Fruit fly (Drosophila melanogaster) Kc167 (cell line): ENCODE data around the gene wol.

ENCODE experiments used
- Myc ChIP-seq: fragments of >200 bp; optimal IDR thresholded peaks from 2 replicates; lab custom pipeline; 2017; ENCODE audit warnings: missing external identifiers
- Sin3A ChIP-seq: fragments of >200 bp; optimal IDR thresholded peaks from 2 replicates; lab custom pipeline; 2018; ENCODE audit warnings: missing external identifiers
- h ChIP-seq: fragments of >200 bp; optimal IDR thresholded peaks from 3 replicates; lab custom pipeline; 2018; ENCODE audit warnings: missing external identifiers
- insv ChIP-seq: fragments of >200 bp; optimal IDR thresholded peaks from 3 replicates; lab custom pipeline; 2018; ENCODE audit warnings: missing external identifiers
- psq ChIP-seq: fragments of >200 bp; optimal IDR thresholded peaks from 2 replicates; lab custom pipeline; 2017; ENCODE audit warnings: missing external identifiers
- ttk ChIP-seq: sonication (Bioruptor generic); optimal IDR thresholded peaks from 2 replicates; lab custom pipeline; 2017; ENCODE audit warnings: missing external identifiers

wol gene

DNA sequence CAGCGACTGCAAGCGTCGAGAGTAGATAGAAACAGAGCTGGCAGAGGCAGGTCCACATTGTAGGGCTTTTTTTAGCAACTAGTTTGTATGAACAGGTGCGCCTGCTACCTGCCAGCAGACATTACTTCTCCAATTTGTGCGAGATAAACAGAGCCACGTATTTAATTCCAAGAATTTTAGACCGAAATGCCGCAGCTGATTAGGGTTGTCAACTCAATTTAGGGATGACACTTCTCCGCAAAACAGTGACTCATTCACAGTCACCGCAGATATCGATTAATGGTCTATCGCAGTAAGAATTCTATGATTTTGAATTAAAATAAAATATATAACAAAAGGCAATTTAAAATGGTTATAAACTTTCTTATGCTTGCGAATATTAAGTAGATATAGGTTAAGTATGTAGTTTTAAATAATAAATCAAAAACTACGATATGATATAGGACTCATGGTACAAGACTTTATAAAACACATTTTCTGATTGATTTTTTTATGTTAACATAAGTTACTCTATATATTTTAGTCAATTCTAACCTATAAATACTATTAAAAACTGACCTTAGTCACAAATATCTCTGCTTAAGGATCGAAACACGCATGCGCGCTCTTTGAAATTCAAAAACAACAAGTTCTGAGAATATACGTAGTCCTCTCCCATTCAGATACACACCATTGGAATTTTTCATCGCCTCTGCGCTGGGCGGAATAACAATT is at the start of gene wol, which contains the start of gene Scgalpha:
TSS of gene wol (minus strand) at position 220 of the 714 bp plus-strand sequence.
TSS of gene Scgalpha (plus strand) at position 664 of the 714 bp plus-strand sequence.
- TF ChIP-seq psq (lab: Kevin White, UChicago) (no peak), h (no peak), Myc (lab: Kevin White, UChicago) (no peak), Sin3A (no peak), insv (no peak), ttk (no peak)

DNA sequence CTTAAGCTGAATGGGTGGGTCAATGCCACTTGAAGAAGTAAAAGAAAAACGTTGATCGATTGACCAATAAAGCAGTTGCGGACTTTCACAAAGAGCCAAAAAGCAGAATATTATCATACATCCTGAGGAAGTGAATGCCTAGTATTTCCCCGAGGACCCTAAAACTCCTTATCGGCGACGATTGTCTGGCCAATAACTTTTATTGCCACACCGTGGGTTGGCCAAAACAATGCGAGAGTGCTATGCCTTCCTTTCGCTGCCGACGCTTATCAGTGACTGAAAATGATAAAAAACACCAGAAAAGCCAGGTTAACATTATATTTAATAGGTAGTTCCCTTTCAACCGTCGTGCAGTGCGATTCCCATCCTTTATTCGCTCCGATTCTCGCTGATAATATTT is 49.1 kb upstream of the wol start, which contains the start of gene Mur29B:
TSS of gene Mur29B (plus strand) at position 324 of the 400 bp plus-strand sequence.
- TF ChIP-seq insv (no peak), h (no peak), Sin3A (no peak)

DNA sequence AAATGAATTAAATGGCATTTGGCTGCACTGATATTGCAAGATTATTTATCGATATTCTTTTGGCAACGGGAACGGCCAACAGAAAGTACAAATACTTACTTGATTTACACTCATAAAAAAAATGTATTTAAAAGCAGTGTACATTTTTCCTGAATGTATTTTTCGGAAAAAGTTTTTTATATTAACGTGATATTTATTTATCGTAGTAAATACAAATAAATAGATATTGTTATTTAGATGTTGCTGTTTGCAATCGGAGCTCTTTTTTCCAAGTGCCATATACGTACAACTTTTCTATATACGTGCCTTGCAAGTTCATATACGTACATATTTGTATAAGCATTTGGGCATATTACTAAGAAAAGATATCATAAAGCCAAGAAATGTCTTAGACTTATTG is 48.5 kb upstream of the wol start:
- no peak for TF ChIP-seq psq (lab: Kevin White, UChicago)
- TF ChIP-seq Sin3A, result no peak
- TF ChIP-seq ttk, result no peak
- no peak for TF ChIP-seq Myc (lab: Kevin White, UChicago)
- TF ChIP-seq insv, result no peak
- no peak for TF ChIP-seq h

DNA sequence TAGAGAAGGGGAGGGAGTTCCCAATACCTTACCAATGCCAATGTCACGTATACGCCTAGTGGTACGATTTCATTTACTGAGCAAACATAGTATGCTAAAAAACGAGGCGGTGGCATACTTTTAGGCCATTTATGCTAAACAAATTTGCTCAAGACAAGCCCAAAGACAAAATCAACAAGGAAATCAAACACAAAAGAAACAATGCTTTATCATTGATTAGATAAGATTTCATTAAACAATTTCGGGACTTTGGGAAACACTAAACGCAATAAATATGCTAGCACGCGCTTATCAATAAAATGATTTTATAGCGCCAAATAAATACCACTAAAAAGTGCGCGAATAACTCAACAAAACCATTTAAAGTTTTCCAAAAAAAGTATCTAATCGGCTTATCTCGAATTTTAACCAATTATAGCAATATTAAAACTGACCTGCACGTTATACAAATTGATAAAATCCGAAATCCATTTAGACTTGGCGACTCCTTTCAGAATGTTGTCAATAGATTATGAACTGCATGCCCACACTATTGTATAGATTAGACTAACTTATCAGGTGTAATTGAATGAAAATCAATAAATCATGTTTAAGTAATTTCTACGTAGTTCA is 47.9 kb upstream of the wol start:
- no peak for TF ChIP-seq psq (lab: Kevin White, UChicago)
- no peak for TF ChIP-seq h
- no peak for TF ChIP-seq insv
- no peak for TF ChIP-seq ttk
- no peak for TF ChIP-seq Sin3A

DNA sequence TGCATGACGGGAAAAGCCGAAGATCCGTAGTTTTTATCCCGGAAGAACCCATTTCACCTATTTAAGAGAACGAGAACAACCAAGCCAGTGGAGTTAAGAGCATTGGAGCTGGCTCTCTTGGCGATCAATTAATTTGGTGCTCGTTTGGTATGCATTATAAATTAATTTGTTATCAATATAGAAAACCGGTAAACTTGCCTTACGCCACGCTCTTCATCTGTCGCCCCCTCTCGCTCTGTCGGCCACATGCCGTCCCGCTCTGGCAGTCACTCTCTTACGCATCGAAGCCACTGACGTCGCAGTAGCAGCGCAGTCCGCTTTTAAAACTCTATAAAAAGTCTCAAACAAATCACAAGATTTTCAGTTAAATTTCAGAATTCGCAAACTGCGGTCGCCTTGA is 43.5 kb upstream of the wol start, which contains the start of gene CG7778:
TSS of gene CG7778 (plus strand) at position 361 of the 400 bp plus-strand sequence.
- TF ChIP-seq h (no peak), ttk (no peak), insv (no peak), Myc (lab: Kevin White, UChicago) (no peak), psq (lab: Kevin White, UChicago) (no peak), Sin3A (no peak)

DNA sequence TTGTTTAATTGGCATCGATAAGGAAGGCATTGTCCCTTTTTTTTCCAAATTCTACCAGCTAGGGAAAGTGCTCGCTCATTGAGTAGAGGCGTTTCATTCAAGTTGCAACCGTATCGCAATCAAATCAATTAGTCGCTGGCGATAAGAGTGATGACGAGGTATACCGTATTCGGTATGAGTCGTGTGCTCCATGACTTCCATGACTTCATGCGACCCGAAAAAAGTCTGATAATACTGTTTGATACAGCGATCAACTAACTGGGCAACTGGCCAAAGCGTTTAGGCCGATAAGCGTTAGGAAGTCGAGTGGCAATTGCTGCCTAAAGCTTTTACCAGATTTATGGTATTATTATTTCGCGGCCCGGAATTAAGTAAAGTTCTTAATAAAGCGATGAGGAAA is 41.8 kb upstream of the wol start:
- no peak for TF ChIP-seq ttk
- no peak for TF ChIP-seq Sin3A
- TF ChIP-seq insv, result no peak
- no peak for TF ChIP-seq psq (lab: Kevin White, UChicago)
- no peak for TF ChIP-seq Myc (lab: Kevin White, UChicago)
- TF ChIP-seq h, result no peak

DNA sequence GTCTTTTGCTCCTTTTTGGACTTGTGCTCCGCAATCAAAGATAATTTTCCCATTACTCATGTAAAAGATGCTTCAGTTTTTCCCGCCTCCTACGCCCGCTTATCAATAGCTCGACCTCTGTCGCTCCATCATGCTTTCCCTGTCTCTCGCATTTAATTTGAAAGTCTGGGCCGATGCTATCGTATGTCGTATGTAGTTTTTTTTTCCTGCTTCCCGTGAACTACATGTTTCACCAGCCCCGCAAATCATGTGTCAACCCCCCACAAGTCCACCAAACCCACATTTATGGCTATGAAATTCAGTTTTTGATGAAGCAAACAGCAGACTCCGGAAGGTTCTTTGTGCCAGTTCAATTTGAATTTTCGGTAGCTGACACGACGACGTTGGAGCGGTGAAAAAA is 39.6 kb upstream of the wol start, which contains the start of gene CG14273:
TSS of gene CG14273 (plus strand) at position 301 of the 400 bp plus-strand sequence.
- TF ChIP-seq ttk (no peak), Sin3A (no peak), h (no peak), Myc (lab: Kevin White, UChicago) (no peak), psq (lab: Kevin White, UChicago) (no peak), insv (no peak)

DNA sequence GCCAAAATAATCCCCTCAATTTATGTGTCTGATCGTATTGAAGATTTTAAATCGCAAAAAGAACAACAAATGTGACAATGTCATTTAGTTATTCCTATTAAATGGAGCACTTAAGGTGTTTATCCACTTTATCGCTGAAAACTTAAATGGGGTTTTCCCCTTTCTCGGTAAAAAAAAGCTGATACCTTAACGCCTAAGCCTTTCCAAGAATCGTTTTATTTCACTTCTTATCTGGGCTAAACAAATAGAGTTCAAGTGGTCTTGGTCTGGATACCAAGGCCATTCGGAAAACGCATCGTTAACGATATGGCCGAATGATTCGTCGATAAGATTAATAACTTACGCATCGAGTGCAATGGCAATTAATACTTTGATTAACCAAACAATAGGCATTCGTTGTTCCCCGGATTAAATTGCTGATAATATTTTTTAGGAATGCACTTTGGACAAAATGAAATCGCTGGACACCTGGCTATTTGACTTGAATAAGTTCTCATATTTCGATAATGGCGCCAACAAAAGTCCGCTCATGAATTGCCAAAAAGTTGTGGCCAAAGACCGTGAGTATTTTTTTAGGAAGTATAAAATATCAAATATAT is 37.1 kb upstream of the wol start:
- TF ChIP-seq h (no peak), Myc (lab: Kevin White, UChicago) (no peak), psq (lab: Kevin White, UChicago) (no peak), ttk (no peak), insv (no peak), Sin3A (no peak)

DNA sequence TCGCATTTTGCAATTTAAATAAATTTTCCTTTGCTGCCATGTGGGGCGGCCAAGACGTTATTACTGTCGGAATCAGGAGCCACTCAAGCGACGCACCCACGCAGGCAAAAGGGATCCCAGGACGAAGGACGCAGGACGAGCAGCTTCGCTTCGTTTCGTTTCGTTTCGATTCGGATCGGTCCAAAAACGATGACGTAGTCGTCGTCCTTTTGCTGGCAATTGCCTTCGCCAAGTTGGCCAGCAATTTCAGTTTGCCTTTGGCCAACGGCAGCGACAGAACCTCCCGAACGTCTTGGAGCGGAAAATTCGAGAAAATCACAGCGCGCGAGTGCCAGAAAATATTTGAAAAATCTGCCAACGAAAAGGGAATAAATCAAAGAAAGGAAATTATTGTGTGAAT is 35.3 kb upstream of the wol start, which contains the start of gene witty:
TSS of gene witty (plus strand) at position 249 of the 400 bp plus-strand sequence.
- TF ChIP-seq ttk (no peak), Myc (lab: Kevin White, UChicago) (no peak), psq (lab: Kevin White, UChicago) (no peak), Sin3A (no peak), h (no peak), insv (no peak)

DNA sequence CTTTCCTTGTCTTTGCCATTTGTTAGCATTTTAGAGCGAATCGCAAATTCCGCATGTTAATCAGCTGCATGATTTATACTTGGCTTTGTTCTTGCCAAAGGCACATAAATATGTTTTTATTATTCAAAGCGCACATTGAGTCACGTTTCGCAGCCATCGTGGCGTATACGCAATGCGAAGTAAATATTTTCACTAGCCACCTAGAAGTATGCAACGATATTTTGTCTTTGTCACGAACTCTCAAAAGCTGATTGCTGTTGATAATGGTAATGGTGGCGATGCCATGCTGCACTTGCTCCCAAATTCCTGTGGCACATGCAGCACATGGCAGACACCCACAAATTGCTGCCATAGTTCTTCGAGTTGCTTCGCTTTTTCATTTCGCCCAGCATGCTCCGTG is 31.9 kb upstream of the wol start:
- TF ChIP-seq ttk, result no peak
- no peak for TF ChIP-seq psq (lab: Kevin White, UChicago)

DNA sequence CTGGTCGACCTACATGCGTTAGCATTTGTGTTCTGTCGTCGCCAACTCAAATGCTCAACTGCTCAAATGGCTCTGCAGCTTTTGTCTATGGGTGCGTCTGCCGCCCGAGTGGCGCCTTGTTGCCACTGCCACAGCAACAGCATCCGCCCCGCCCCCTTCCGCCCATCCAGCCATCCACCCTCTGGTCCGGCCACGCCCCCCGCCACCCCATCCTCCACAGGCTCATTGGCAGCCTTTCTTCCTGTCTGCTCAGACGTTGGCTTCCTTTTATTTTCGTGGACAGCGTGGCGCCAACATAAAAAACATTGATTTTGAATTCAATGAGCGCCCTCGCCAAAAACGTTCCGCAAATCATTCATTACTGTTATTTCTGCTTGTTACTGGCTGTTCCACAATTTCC is 30.8 kb upstream of the wol start:
- no peak for TF ChIP-seq Sin3A

DNA sequence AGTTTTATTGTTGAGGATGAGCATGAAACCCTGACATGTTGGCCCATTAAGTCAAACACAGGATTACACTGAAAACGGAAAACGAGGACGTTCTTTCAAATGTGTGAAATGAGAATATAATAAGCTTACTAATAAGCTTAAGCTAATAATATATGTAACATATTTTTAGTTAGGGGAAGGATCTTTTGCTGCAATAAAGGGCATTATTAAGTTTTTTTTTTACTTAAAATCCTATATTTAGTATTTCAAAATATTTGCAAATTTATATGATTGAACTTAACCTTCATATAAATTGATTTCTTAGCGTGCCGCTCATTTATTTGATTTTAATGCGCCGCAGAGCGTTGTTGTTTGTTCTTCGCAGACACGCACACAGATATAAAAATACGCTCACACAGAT is 30.4 kb upstream of the wol start:
- TF ChIP-seq Sin3A (no peak), psq (lab: Kevin White, UChicago) (no peak), Myc (lab: Kevin White, UChicago) (no peak), ttk (no peak), insv (no peak), h (no peak)

DNA sequence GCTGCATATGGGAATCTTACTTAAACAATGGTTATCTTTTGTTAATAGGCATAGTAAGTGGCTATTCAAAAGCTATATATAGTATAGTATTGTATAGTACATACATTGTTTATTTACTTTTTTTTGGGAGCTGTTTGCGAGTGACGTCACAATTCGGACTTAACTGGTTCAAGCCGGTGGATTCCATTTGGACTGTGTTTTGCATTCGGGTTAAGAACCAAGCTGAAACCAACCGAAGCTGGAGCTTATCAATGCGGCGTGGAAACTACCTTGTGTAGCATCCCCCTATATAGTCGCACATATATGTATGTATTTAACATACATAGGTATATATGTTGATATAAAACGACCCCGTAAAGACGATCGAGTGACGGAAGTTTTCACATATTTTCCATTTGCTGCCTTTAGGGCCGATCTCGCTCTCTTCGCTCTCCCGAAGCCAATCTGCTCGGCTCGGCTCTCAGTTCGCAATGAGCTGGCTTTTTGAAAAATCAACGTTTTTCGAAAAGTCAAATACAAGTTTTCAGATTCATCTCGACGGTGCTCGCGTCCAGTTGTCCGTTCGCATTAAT is 25.8 kb upstream of the wol start:
- TF ChIP-seq ttk, result no peak
- no peak for TF ChIP-seq psq (lab: Kevin White, UChicago)
- no peak for TF ChIP-seq h
- TF ChIP-seq Myc (lab: Kevin White, UChicago), result no peak
- TF ChIP-seq Sin3A, result no peak
- no peak for TF ChIP-seq insv
